Worm (Caenorhabditis elegans) whole organism, L1 larva: ENCODE data around the gene Y43E12A.2.

Experiments used
- F16B12.6 ChIP-seq: fragments of 150-350 bp; optimal IDR thresholded peaks from 2 replicates; lab custom pipeline; 2014; ENCODE audit warnings: missing biosample characterization, missing genetic modification characterization
- Y116A8C.19 ChIP-seq: sonication (generic microtip); optimal IDR thresholded peaks from 2 replicates; lab custom pipeline; 2016; ENCODE audit warnings: missing compliant biosample characterization, missing genetic modification characterization, borderline replicate concordance
- aly-2 ChIP-seq: fragments of 150-350 bp; optimal IDR thresholded peaks from 2 replicates; lab custom pipeline; 2014; ENCODE audit warnings: missing biosample characterization, missing genetic modification characterization
- ama-1 ChIP-seq: fragments of 150-350 bp; optimal IDR thresholded peaks from 2 replicates; lab custom pipeline; 2014
- ceh-8 ChIP-seq: fragments of 200-800 bp; sonication (Bioruptor generic); optimal IDR thresholded peaks from 2 replicates; lab custom pipeline; 2018; ENCODE audit warnings: mild to moderate bottlenecking, missing genetic modification characterization, moderate library complexity, missing compliant biosample characterization
- ceh-82 ChIP-seq, 3 experiments: fragments of 150-350 bp in 1 of 3; sonication (generic microtip) in 2 of 3; optimal IDR thresholded peaks; 2 replicates each; lab custom pipeline; 2014 to 2017; ENCODE audit warnings: missing biosample characterization in 3 of 3, missing genetic modification characterization in 3 of 3
- ceh-88 ChIP-seq: fragments of 200-800 bp; sonication (Bioruptor generic); IDR thresholded peaks from 2 replicates; pipeline ENCODE4 v1.3.6; 2022; ENCODE audit warnings: missing genetic modification characterization, missing compliant biosample characterization
- dpl-1 ChIP-seq, 3 experiments: fragments of 150-350 bp in 2 of 3; sonication (generic microtip) in 1 of 3; optimal IDR thresholded peaks; 2 replicates each; lab custom pipeline; 2014 to 2017; ENCODE audit warnings: missing biosample characterization in 3 of 3, missing genetic modification characterization in 3 of 3, missing genetic modification reagents in 3 of 3
- efl-1 ChIP-seq, 4 experiments: fragments of 150-350 bp; optimal IDR thresholded peaks in 3 of 4; peaks in 1 of 4; 1 replicate in 1 of 4; 2 replicates in 3 of 4; lab custom pipeline; 2014; ENCODE audit warnings: missing biosample characterization in 2 of 4, missing genetic modification characterization in 2 of 4, missing genetic modification reagents in 2 of 4
- efl-3 ChIP-seq: fragments of 200-800 bp; sonication (Bioruptor generic); optimal IDR thresholded peaks from 2 replicates; lab custom pipeline; 2018; ENCODE audit warnings: mild to moderate bottlenecking, missing genetic modification characterization, missing compliant biosample characterization
- egl-13 ChIP-seq: sonication (generic microtip); optimal IDR thresholded peaks from 2 replicates; lab custom pipeline; 2016; ENCODE audit warnings: missing genotype, missing genetic modification reagents, missing genetic modification characterization, missing compliant biosample characterization
- egl-27 ChIP-seq, 2 experiments: fragments of 150-350 bp in 1 of 2; sonication (generic microtip); optimal IDR thresholded peaks; 3 replicates each; lab custom pipeline; 2017 to 2018; ENCODE audit warnings: missing biosample characterization in 2 of 2, missing genetic modification characterization in 2 of 2, missing genetic modification reagents in 2 of 2
- elt-2 ChIP-seq: sonication (generic microtip); optimal IDR thresholded peaks from 2 replicates; lab custom pipeline; 2016; ENCODE audit warnings: missing genetic modification characterization, mild to moderate bottlenecking, inconsistent platforms, missing compliant biosample characterization, missing genetic modification reagents
- elt-3 ChIP-seq, 6 experiments: fragments of 150-350 bp in 1 of 6; sonication (generic microtip); optimal IDR thresholded peaks; 2 replicates each; lab custom pipeline; 2017 to 2018; ENCODE audit warnings: missing biosample characterization in 6 of 6, missing genetic modification characterization in 6 of 6, inconsistent platforms in 1 of 6
- ets-5 ChIP-seq: fragments of 200-800 bp; sonication (Bioruptor generic); IDR thresholded peaks from 2 replicates; pipeline ENCODE4 v1.3.6; 2022; ENCODE audit warnings: missing genetic modification characterization, missing compliant biosample characterization
- fkh-10 ChIP-seq: sonication (generic microtip); optimal IDR thresholded peaks from 2 replicates; lab custom pipeline; 2017; ENCODE audit warnings: missing biosample characterization, missing genetic modification reagents, missing genetic modification characterization
- fkh-4 ChIP-seq: sonication (generic microtip); optimal IDR thresholded peaks from 2 replicates; lab custom pipeline; 2016; ENCODE audit warnings: missing compliant biosample characterization, missing genetic modification characterization, borderline replicate concordance
- fkh-8 ChIP-seq: sonication (generic microtip); optimal IDR thresholded peaks from 2 replicates; lab custom pipeline; 2016; ENCODE audit warnings: mild to moderate bottlenecking, missing genetic modification characterization, missing compliant biosample characterization
- isw-1 ChIP-seq: fragments of 200-800 bp; sonication (Bioruptor generic); IDR thresholded peaks from 2 replicates; pipeline ENCODE4 v1.3.6; 2022; ENCODE audit warnings: missing genetic modification characterization, missing compliant biosample characterization
- lin-14 ChIP-seq: fragments of 200-800 bp; sonication (Bioruptor generic); optimal IDR thresholded peaks from 2 replicates; lab custom pipeline; 2018; ENCODE audit warnings: mild to moderate bottlenecking, missing genetic modification characterization, moderate library complexity, missing compliant biosample characterization
- lin-15B ChIP-seq: fragments of 150-350 bp; sonication (generic microtip); optimal IDR thresholded peaks from 3 replicates; lab custom pipeline; 2014; ENCODE audit warnings: missing biosample characterization, missing genetic modification characterization
- lin-35 ChIP-seq, 2 experiments: fragments of 150-350 bp; optimal IDR thresholded peaks; 2 replicates each; lab custom pipeline; 2014; ENCODE audit warnings: missing biosample characterization in 2 of 2, missing genetic modification characterization in 2 of 2, missing genetic modification reagents in 2 of 2
- lin-39 ChIP-seq: fragments of 150-350 bp; optimal IDR thresholded peaks from 2 replicates; lab custom pipeline; 2014; ENCODE audit warnings: missing biosample characterization, missing genetic modification reagents, missing genetic modification characterization
- lsy-2 ChIP-seq, 2 experiments: fragments of 150-350 bp; optimal IDR thresholded peaks; 2 replicates each; lab custom pipeline; 2014; ENCODE audit warnings: missing biosample characterization in 2 of 2, missing genetic modification characterization in 2 of 2
- mef-2 ChIP-seq: fragments of 150-350 bp; optimal IDR thresholded peaks from 2 replicates; lab custom pipeline; 2014; ENCODE audit warnings: missing biosample characterization, missing genetic modification characterization
- nhr-12 ChIP-seq: sonication (generic microtip); optimal IDR thresholded peaks from 2 replicates; lab custom pipeline; 2017; ENCODE audit warnings: missing biosample characterization, missing genetic modification characterization
- nhr-19 ChIP-seq: fragments of 200-800 bp; sonication (Bioruptor generic); conservative IDR thresholded peaks from 2 replicates; pipeline ENCODE4 v1.3.6; 2022; ENCODE audit warnings: missing genetic modification characterization, missing compliant biosample characterization
- nhr-20 ChIP-seq: sonication (generic microtip); optimal IDR thresholded peaks from 2 replicates; lab custom pipeline; 2016; ENCODE audit warnings: mild to moderate bottlenecking, missing genetic modification characterization, missing compliant biosample characterization
- nhr-237 ChIP-seq: fragments of 150-350 bp; optimal IDR thresholded peaks from 2 replicates; lab custom pipeline; 2014; ENCODE audit warnings: missing biosample characterization, missing genetic modification characterization
- nhr-28 ChIP-seq: fragments of 150-350 bp; optimal IDR thresholded peaks from 2 replicates; lab custom pipeline; 2014; ENCODE audit warnings: missing biosample characterization, missing genetic modification characterization
- nhr-47 ChIP-seq: sonication (generic microtip); optimal IDR thresholded peaks from 2 replicates; lab custom pipeline; 2016; ENCODE audit warnings: mild to moderate bottlenecking, missing genetic modification characterization, moderate library complexity, missing compliant biosample characterization
- nhr-71 ChIP-seq: sonication (generic microtip); optimal IDR thresholded peaks from 2 replicates; lab custom pipeline; 2016; ENCODE audit warnings: mild to moderate bottlenecking, missing genetic modification characterization, moderate library complexity, missing compliant biosample characterization
- nhr-76 ChIP-seq: sonication (generic microtip); optimal IDR thresholded peaks from 2 replicates; lab custom pipeline; 2017; ENCODE audit warnings: missing biosample characterization, missing genetic modification characterization
- nhr-77 ChIP-seq: fragments of 150-350 bp; optimal IDR thresholded peaks from 2 replicates; lab custom pipeline; 2014; ENCODE audit warnings: missing biosample characterization, missing genetic modification characterization
- nhr-84 ChIP-seq: sonication (generic microtip); optimal IDR thresholded peaks from 2 replicates; lab custom pipeline; 2017; ENCODE audit warnings: missing biosample characterization, missing genetic modification characterization
- nhr-90 ChIP-seq: sonication (generic microtip); optimal IDR thresholded peaks from 2 replicates; lab custom pipeline; 2016; ENCODE audit warnings: mild to moderate bottlenecking, missing genetic modification characterization, missing compliant biosample characterization; ENCODE audit not compliant: poor library complexity
- pqm-1 ChIP-seq: sonication (generic microtip); optimal IDR thresholded peaks from 3 replicates; lab custom pipeline; 2017; ENCODE audit warnings: missing biosample characterization, missing genetic modification characterization
- snu-23 ChIP-seq: sonication (generic microtip); optimal IDR thresholded peaks from 2 replicates; lab custom pipeline; 2016; ENCODE audit warnings: missing genetic modification characterization, missing compliant biosample characterization
- swsn-7 ChIP-seq: sonication (generic microtip); optimal IDR thresholded peaks from 2 replicates; lab custom pipeline; 2016; ENCODE audit warnings: missing genetic modification characterization, missing compliant biosample characterization
- tbx-2 ChIP-seq: sonication (generic microtip); optimal IDR thresholded peaks from 2 replicates; lab custom pipeline; 2016; ENCODE audit warnings: missing genetic modification characterization, missing compliant biosample characterization
- tlp-1 ChIP-seq: fragments of 150-350 bp; optimal IDR thresholded peaks from 2 replicates; lab custom pipeline; 2014; ENCODE audit warnings: missing biosample characterization, missing genetic modification characterization
- unc-130 ChIP-seq: fragments of 150-350 bp; optimal IDR thresholded peaks from 2 replicates; lab custom pipeline; 2017; ENCODE audit warnings: missing biosample characterization, missing genetic modification characterization, inconsistent platforms
- unc-30 ChIP-seq: sonication (generic microtip); optimal IDR thresholded peaks from 2 replicates; lab custom pipeline; 2017; ENCODE audit warnings: missing biosample characterization, missing genetic modification characterization
- unc-62 ChIP-seq: fragments of 150-350 bp; optimal IDR thresholded peaks from 2 replicates; lab custom pipeline; 2014; ENCODE audit warnings: missing biosample characterization, missing genetic modification reagents, missing genetic modification characterization
- unc-86 ChIP-seq: sonication (generic microtip); optimal IDR thresholded peaks from 2 replicates; lab custom pipeline; 2016; ENCODE audit warnings: missing genetic modification characterization, missing compliant biosample characterization
- unc-98 ChIP-seq: fragments of 200-800 bp; sonication (Bioruptor generic); IDR thresholded peaks from 2 replicates; pipeline ENCODE4 v1.3.6; 2022; ENCODE audit warnings: missing genetic modification characterization, missing compliant biosample characterization
- xbp-1 ChIP-seq: sonication (generic microtip); optimal IDR thresholded peaks from 2 replicates; lab custom pipeline; 2016; ENCODE audit warnings: missing genetic modification characterization, missing compliant biosample characterization
- zag-1 ChIP-seq: fragments of 150-350 bp; optimal IDR thresholded peaks from 2 replicates; lab custom pipeline; 2014; ENCODE audit warnings: missing biosample characterization, missing genetic modification characterization
- zip-4 ChIP-seq: fragments of 200-800 bp; sonication (Bioruptor generic); optimal IDR thresholded peaks from 2 replicates; lab custom pipeline; 2018; ENCODE audit warnings: mild to moderate bottlenecking, missing genetic modification characterization, moderate library complexity, missing compliant biosample characterization
- ztf-4 ChIP-seq: fragments of 150-350 bp; optimal IDR thresholded peaks from 2 replicates; lab custom pipeline; 2014; ENCODE audit warnings: missing biosample characterization, missing genetic modification characterization

Gene Y43E12A.2

ce11 chrIV:10981761-10982160 is at the start of gene Y43E12A.2:
Gene Y43E12A.2 (plus strand): TSS chrIV:10982061.
- TF ChIP-seq nhr-47 (no peak), unc-86 (tag; lab: Kevin White, UChicago) (no peak), fkh-4 (tag; lab: Kevin White, UChicago) (no peak), fkh-8 (no peak), mef-2 (tag; lab: Kevin White, UChicago) (no peak), egl-27 (tag; optimal IDR thresholded peaks at IDR 0.05; lab: Kevin White, UChicago) (no peak), nhr-90 (no peak), lsy-2 (tag; optimal IDR thresholded peaks at IDR 0.05; lab: Kevin White, UChicago) (no peak), nhr-84 (tag; lab: Kevin White, UChicago) (no peak), elt-3 (tag; optimal IDR thresholded peaks at IDR 0.05; lab: Kevin White, UChicago) (no peak), elt-2 (no peak), ets-5 (GFP tag; lab: Robert Waterston, UW) (no peak), egl-13 (tag; lab: Kevin White, UChicago) (no peak), dpl-1 (GFP tag; optimal IDR thresholded peaks at IDR 0.05; lab: Kevin White, UChicago) (no peak), xbp-1 (tag; lab: Kevin White, UChicago) (no peak)
- TF ChIP-seq, all 84 proteins: peak for 0

DNA sequence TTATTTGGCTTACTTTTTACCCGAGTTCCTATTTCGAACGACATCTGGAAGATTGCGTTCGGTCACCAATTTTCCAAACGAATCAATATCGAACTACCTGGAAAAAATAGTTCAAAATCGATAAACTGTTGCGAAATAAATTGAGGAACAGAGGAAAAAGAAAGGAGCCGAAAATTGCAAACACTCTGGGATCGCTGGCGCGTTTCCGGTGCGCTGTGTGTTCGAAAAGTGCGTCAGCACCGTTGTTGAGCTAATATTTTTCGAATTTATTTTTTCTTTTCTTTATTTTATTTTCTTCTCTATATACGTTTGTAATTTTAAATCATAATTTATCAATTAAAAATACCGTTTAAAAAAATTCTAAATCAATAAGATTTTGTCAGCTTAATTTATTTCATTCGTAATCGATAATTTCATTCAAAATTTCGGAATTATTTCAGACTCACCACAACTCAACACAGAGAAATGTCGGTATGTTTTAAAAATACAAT is 48.8 kb upstream of the Y43E12A.2 start, which contains the start of the genes dnc-1 and lsm-7:
Gene dnc-1 (minus strand): TSS at position 142 of the 491 bp plus-strand sequence.
Gene lsm-7 (plus strand): TSS at position 441 of the 491 bp plus-strand sequence.
- TF ChIP-seq F16B12.6 (peak; percentile 39), egl-13 (tag; lab: Kevin White, UChicago) (peak; percentile 50), lin-39 (tag; lab: Kevin White, UChicago) (peak; percentile 41), nhr-77 (peak; percentile 60), nhr-28 (tag; lab: Kevin White, UChicago) (no peak), nhr-237 (tag; lab: Kevin White, UChicago) (no peak), nhr-71 (tag; lab: Kevin White, UChicago) (peak; percentile 84), unc-30 (tag; lab: Kevin White, UChicago) (no peak), efl-3 (no peak), mef-2 (tag; lab: Kevin White, UChicago) (no peak), ztf-4 (tag; lab: Kevin White, UChicago) (no peak), xbp-1 (tag; lab: Kevin White, UChicago) (peak; percentile 57), aly-2 (tag; lab: Kevin White, UChicago) (no peak), pqm-1 (tag; lab: Kevin White, UChicago) (no peak), zag-1 (tag; lab: Kevin White, UChicago) (no peak), swsn-7 (tag; lab: Kevin White, UChicago) (peak; percentile 72), nhr-19 (GFP tag; lab: Robert Waterston, UW) (peak; percentile 50), ceh-8 (GFP tag; lab: Kevin White, UChicago) (no peak), zip-4 (GFP tag; lab: Kevin White, UChicago) (peak; percentile 90), lin-15B (tag; lab: Kevin White, UChicago) (peak; percentile 49), lin-14 (GFP tag; lab: Kevin White, UChicago) (peak; percentile 90), snu-23 (GFP tag; lab: Kevin White, UChicago) (peak; percentile 76), elt-2 (peak; percentile 6), efl-1 (optimal IDR thresholded peaks at IDR 0.05; lab: Kevin White, UChicago) (peak; percentile 64 to 77), efl-1 (GFP tag; optimal IDR thresholded peaks at IDR 0.05 in 1 of 2; lab: Kevin White, UChicago) (peak; percentile 77 to 96), nhr-90 (peak; percentile 20), ama-1 (lab: Kevin White, UChicago) (no peak), unc-62 (GFP tag; lab: Kevin White, UChicago) (no peak), dpl-1 (GFP tag; optimal IDR thresholded peaks at IDR 0.05; lab: Kevin White, UChicago) (peak; percentile 69 to 79 (median 69)), fkh-10 (GFP tag; lab: Kevin White, UChicago) (peak; percentile 46), unc-130 (peak; percentile 9), ceh-82 (tag; optimal IDR thresholded peaks at IDR 0.05; lab: Kevin White, UChicago) (peak; percentile 53 to 73 (median 63)), nhr-76 (tag; lab: Kevin White, UChicago) (no peak), unc-98 (no peak), tbx-2 (tag; lab: Kevin White, UChicago) (peak; percentile 62), elt-3 (tag; optimal IDR thresholded peaks at IDR 0.05; lab: Kevin White, UChicago) (peak in 2 of 6 experiments; percentile 45 to 46), Y116A8C.19 (tag; lab: Kevin White, UChicago) (no peak), isw-1 (GFP tag; lab: Robert Waterston, UW) (peak; percentile 62), unc-86 (tag; lab: Kevin White, UChicago) (peak; percentile 52), tlp-1 (no peak), nhr-12 (no peak), nhr-20 (tag; lab: Kevin White, UChicago) (peak; percentile 70), ceh-88 (GFP tag; lab: Robert Waterston, UW) (no peak), lin-35 (GFP tag; optimal IDR thresholded peaks at IDR 0.05; lab: Kevin White, UChicago) (peak; percentile 76 to 82)
